Fruit fly (Drosophila melanogaster) whole organism, prepupa: ENCODE measurements around the gene bru1.

Source experiments
- CG16779 ChIP-seq: fragments of 200-800 bp; sonication (Bioruptor generic); optimal IDR thresholded peaks from 3 replicates; lab custom pipeline; 2017; ENCODE audit warnings: missing biosample characterization, mild to moderate bottlenecking, missing genetic modification characterization
- CG3919 ChIP-seq: fragments of 200-800 bp; sonication (Bioruptor generic); optimal IDR thresholded peaks from 3 replicates; lab custom pipeline; 2016; ENCODE audit warnings: missing biosample characterization, missing genetic modification characterization
- CG7368 ChIP-seq: fragments of 200-800 bp; sonication (Bioruptor generic); optimal IDR thresholded peaks from 3 replicates; lab custom pipeline; 2016; ENCODE audit warnings: missing biosample characterization, missing genetic modification characterization
- Ets96B ChIP-seq: fragments of 200-800 bp; optimal IDR thresholded peaks from 2 replicates; lab custom pipeline; 2019; ENCODE audit warnings: missing biosample characterization, mild to moderate bottlenecking, missing genetic modification characterization, moderate library complexity
- Sox102F ChIP-seq: fragments of 200-800 bp; sonication (Bioruptor generic); optimal IDR thresholded peaks from 2 replicates; lab custom pipeline; 2016; ENCODE audit warnings: missing biosample characterization, mild to moderate bottlenecking, missing genetic modification characterization
- dac ChIP-seq: fragments of 200-800 bp; sonication (Bioruptor generic); optimal IDR thresholded peaks from 2 replicates; lab custom pipeline; 2017; ENCODE audit warnings: missing biosample characterization, mild to moderate bottlenecking, missing genetic modification characterization
- esn ChIP-seq: fragments of 200-800 bp; sonication (Bioruptor generic); optimal IDR thresholded peaks from 2 replicates; lab custom pipeline; 2016; ENCODE audit warnings: missing biosample characterization, mild to moderate bottlenecking, missing genetic modification characterization, moderate library complexity
- net ChIP-seq: fragments of 200-800 bp; sonication (Bioruptor generic); optimal IDR thresholded peaks from 3 replicates; lab custom pipeline; 2016; ENCODE audit warnings: missing biosample characterization, missing genetic modification characterization
- topi ChIP-seq: fragments of 200-800 bp; sonication (Bioruptor generic); optimal IDR thresholded peaks from 3 replicates; lab custom pipeline; 2016; ENCODE audit warnings: missing biosample characterization, missing genetic modification characterization

- TF ChIP-seq CG3919 (GFP tag; lab: Kevin White, UChicago) = no peak
- TF ChIP-seq CG7368 = no peak
- no peak for TF ChIP-seq topi (GFP tag; lab: Kevin White, UChicago)
- TF ChIP-seq Sox102F (GFP tag; lab: Kevin White, UChicago) = no peak
- no peak for TF ChIP-seq Ets96B (tag; lab: Kevin White, UChicago)
- no peak for TF ChIP-seq dac (GFP tag; lab: Kevin White, UChicago)
- no peak for TF ChIP-seq CG16779 (tag; lab: Kevin White, UChicago)
- no peak for TF ChIP-seq esn (GFP tag; lab: Kevin White, UChicago)
- TF ChIP-seq net = no peak
Observed at dm6 chr2L:12200990-12201389, 26.2 kb downstream of the bru1 start.
